Worm (Caenorhabditis elegans) whole organism, late embryonic: ENCODE measurements around the gene dhs-19.

ENCODE experiments used
- K02D7.2 ChIP-seq: sonication (generic microtip); optimal IDR thresholded peaks from 2 replicates; lab custom pipeline; 2017; ENCODE audit warnings: mild to moderate bottlenecking, missing genetic modification characterization, missing compliant biosample characterization
- ceh-30 ChIP-seq: fragments of 150-350 bp; optimal IDR thresholded peaks from 2 replicates; lab custom pipeline; 2014; ENCODE audit warnings: missing biosample characterization, missing genetic modification characterization
- ceh-9 ChIP-seq: sonication (generic microtip); optimal IDR thresholded peaks from 2 replicates; lab custom pipeline; 2016; ENCODE audit warnings: mild to moderate bottlenecking, missing genetic modification characterization, inconsistent platforms, missing compliant biosample characterization
- dmd-4 ChIP-seq: sonication (generic microtip); optimal IDR thresholded peaks from 2 replicates; lab custom pipeline; 2016; ENCODE audit warnings: borderline replicate concordance, missing genetic modification characterization, missing compliant biosample characterization
- hlh-13 ChIP-seq: fragments of 200-800 bp; sonication (Bioruptor generic); optimal IDR thresholded peaks from 2 replicates; lab custom pipeline; 2018; ENCODE audit warnings: mild to moderate bottlenecking, missing genetic modification characterization, missing compliant biosample characterization
- nfya-1 ChIP-seq: sonication (generic microtip); optimal IDR thresholded peaks from 2 replicates; lab custom pipeline; 2017; ENCODE audit warnings: missing genetic modification characterization, mild to moderate bottlenecking, missing compliant biosample characterization, antibody characterized with exemption, moderate library complexity
- pqm-1 ChIP-seq: sonication (generic microtip); optimal IDR thresholded peaks from 2 replicates; lab custom pipeline; 2016; ENCODE audit warnings: missing genetic modification characterization, missing compliant biosample characterization
- ref-2 ChIP-seq: sonication (generic microtip); optimal IDR thresholded peaks from 2 replicates; lab custom pipeline; 2016; ENCODE audit warnings: missing genetic modification characterization, missing compliant biosample characterization
- tbx-2 ChIP-seq: sonication (generic microtip); optimal IDR thresholded peaks from 2 replicates; lab custom pipeline; 2016; ENCODE audit warnings: missing genetic modification characterization, missing compliant biosample characterization

DNA sequence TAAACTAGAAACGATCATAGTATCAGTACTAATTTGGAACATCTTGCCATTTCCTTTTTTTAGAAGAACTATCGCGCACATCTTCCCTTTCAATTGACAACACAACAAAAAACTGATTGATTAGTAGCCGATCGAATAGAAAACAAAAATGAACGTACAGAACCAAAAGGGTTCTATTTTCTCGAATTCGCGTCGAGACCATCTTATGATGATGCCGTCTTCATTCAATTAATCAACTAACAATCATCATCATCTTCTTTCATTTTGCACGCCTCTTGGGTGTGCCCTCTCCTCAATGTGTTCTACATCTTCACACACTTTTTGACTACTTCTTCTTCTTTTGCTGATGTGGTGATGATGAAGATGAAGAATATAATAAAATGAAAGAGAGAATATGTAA, 9.5 kb upstream of the dhs-19 start:
- TF ChIP-seq tbx-2 (tag; lab: Kevin White, UChicago): no peak
- no peak for TF ChIP-seq ceh-9 (tag; lab: Kevin White, UChicago)
- TF ChIP-seq hlh-13 (GFP tag; lab: Kevin White, UChicago): no peak
- no peak for TF ChIP-seq nfya-1 (tag; lab: Kevin White, UChicago)
- no peak for TF ChIP-seq pqm-1 (tag; lab: Kevin White, UChicago)
- no peak for TF ChIP-seq ref-2
- no peak for TF ChIP-seq dmd-4 (tag; lab: Kevin White, UChicago)
- TF ChIP-seq K02D7.2 (tag; lab: Kevin White, UChicago): no peak
- no peak for TF ChIP-seq ceh-30 (tag; lab: Kevin White, UChicago)
